Worm (Caenorhabditis elegans): ENCODE data around the gene algn-12.

algn-12 gene

ce11 chrV:8019783-8020182 is 15.1 kb upstream of the algn-12 start:
- TF ChIP-seq nhr-76 (tag; optimal IDR thresholded peaks at IDR 0.05): no peak
- TF ChIP-seq eor-1 (tag; optimal IDR thresholded peaks at IDR 0.05): no peak
- TF ChIP-seq nfya-1 (tag; optimal IDR thresholded peaks at IDR 0.05; ENCODE audit: insufficient read depth): no peak
- peak; percentile 78 for TF ChIP-seq pqm-1 (tag; optimal IDR thresholded peaks at IDR 0.05)
- no peak for TF ChIP-seq lsy-12 (tag; optimal IDR thresholded peaks at IDR 0.05)
- TF ChIP-seq pha-4 (tag; optimal IDR thresholded peaks at IDR 0.05): no peak
- no peak for TF ChIP-seq ceh-16 (tag; optimal IDR thresholded peaks at IDR 0.05)
- TF ChIP-seq daf-12 (tag; optimal IDR thresholded peaks at IDR 0.05): no peak
- TF ChIP-seq nhr-28 (tag; optimal IDR thresholded peaks at IDR 0.05): no peak
- no peak for TF ChIP-seq mml-1 (tag; optimal IDR thresholded peaks at IDR 0.05)
- no peak for TF ChIP-seq nhr-23 (tag; optimal IDR thresholded peaks at IDR 0.05)
- no peak for TF ChIP-seq fos-1 (tag; optimal IDR thresholded peaks at IDR 0.05)
- TF ChIP-seq jun-1 (tag; optimal IDR thresholded peaks at IDR 0.05): peak; percentile 8
- no peak for TF ChIP-seq elt-3 (tag; optimal IDR thresholded peaks at IDR 0.05)
- TF ChIP-seq hmg-11 (tag; optimal IDR thresholded peaks at IDR 0.05): no peak
- TF ChIP-seq elt-2 (tag; optimal IDR thresholded peaks at IDR 0.05): peak; percentile 65
- TF ChIP-seq nhr-67 (tag; optimal IDR thresholded peaks at IDR 0.05): no peak
- TF ChIP-seq zag-1 (tag; optimal IDR thresholded peaks at IDR 0.05): no peak

- TF ChIP-seq elt-2 (tag; optimal IDR thresholded peaks at IDR 0.05) (peak; percentile 39), pqm-1 (tag; optimal IDR thresholded peaks at IDR 0.05) (peak; percentile 21), egl-27 (tag; optimal IDR thresholded peaks at IDR 0.05) (no peak), nhr-23 (tag; optimal IDR thresholded peaks at IDR 0.05) (no peak), ceh-28 (tag; optimal IDR thresholded peaks at IDR 0.05) (peak; percentile 75), fkh-2 (tag; optimal IDR thresholded peaks at IDR 0.05) (no peak), pha-4 (tag; optimal IDR thresholded peaks at IDR 0.05) (peak; percentile 51), ceh-82 (tag; optimal IDR thresholded peaks at IDR 0.05) (no peak), lin-15B (tag; optimal IDR thresholded peaks at IDR 0.05) (no peak)
These were observed 12.9 kb upstream of the algn-12 start, which contains the start of gene ech-3 for ce11 chrV:8022040-8022439. Gene ech-3 (plus strand): TSS chrV:8022217.

ce11 chrV:8024752-8025151 is 10.2 kb upstream of the algn-12 start, which contains the start of gene F43H9.3:
Gene F43H9.3 (minus strand): TSS chrV:8024940.
- TF ChIP-seq fkh-10 (GFP tag; optimal IDR thresholded peaks at IDR 0.05): no peak
- TF ChIP-seq nhr-28 (tag; optimal IDR thresholded peaks at IDR 0.05): no peak
- TF ChIP-seq nhr-67 (tag; optimal IDR thresholded peaks at IDR 0.05): no peak
- no peak for TF ChIP-seq aly-2 (tag; optimal IDR thresholded peaks at IDR 0.05)
- TF ChIP-seq unc-39 (tag; optimal IDR thresholded peaks at IDR 0.05): no peak
- no peak for TF ChIP-seq tbx-2 (tag; optimal IDR thresholded peaks at IDR 0.05)
- TF ChIP-seq nhr-25 (tag; optimal IDR thresholded peaks at IDR 0.05): no peak
- TF ChIP-seq lin-15B (tag; optimal IDR thresholded peaks at IDR 0.05): peak; percentile 2
- TF ChIP-seq nhr-43 (tag; optimal IDR thresholded peaks at IDR 0.05; ENCODE audit: poor library complexity, severe bottlenecking): no peak
- TF ChIP-seq nfya-1 (tag; optimal IDR thresholded peaks at IDR 0.05; ENCODE audit: insufficient read depth): peak; percentile 28
- TF ChIP-seq ceh-9 (tag; optimal IDR thresholded peaks at IDR 0.05): no peak
- TF ChIP-seq hmg-11 (tag; optimal IDR thresholded peaks at IDR 0.05): peak; percentile 18
- peak; percentile 89 for TF ChIP-seq R02D3.7 (tag; optimal IDR thresholded peaks at IDR 0.05)
- TF ChIP-seq eor-1 (tag; optimal IDR thresholded peaks at IDR 0.05): no peak
- no peak for TF ChIP-seq mdl-1 (tag; optimal IDR thresholded peaks at IDR 0.05)
- TF ChIP-seq egl-27 (tag; optimal IDR thresholded peaks at IDR 0.05): no peak
- TF ChIP-seq snpc-4 (tag; optimal IDR thresholded peaks at IDR 0.05): no peak
- peak; percentile 30 for TF ChIP-seq pha-4 (tag; optimal IDR thresholded peaks at IDR 0.05)
- no peak for TF ChIP-seq elt-2 (tag; optimal IDR thresholded peaks at IDR 0.05)
- TF ChIP-seq sea-2 (GFP tag; optimal IDR thresholded peaks at IDR 0.05): no peak
- no peak for TF ChIP-seq fos-1 (tag; optimal IDR thresholded peaks at IDR 0.05)
- TF ChIP-seq egl-5 (tag; optimal IDR thresholded peaks at IDR 0.05): no peak

- TF ChIP-seq zag-1 (tag; optimal IDR thresholded peaks at IDR 0.05) (no peak), nhr-11 (tag; optimal IDR thresholded peaks at IDR 0.05) (no peak), fkh-2 (tag; optimal IDR thresholded peaks at IDR 0.05) (no peak), nhr-237 (tag; optimal IDR thresholded peaks at IDR 0.05) (no peak), nhr-28 (tag; optimal IDR thresholded peaks at IDR 0.05) (no peak), nhr-43 (tag; optimal IDR thresholded peaks at IDR 0.05; ENCODE audit: poor library complexity, severe bottlenecking) (peak; percentile 2), nhr-67 (tag; optimal IDR thresholded peaks at IDR 0.05) (no peak), elt-2 (tag; optimal IDR thresholded peaks at IDR 0.05) (no peak), fos-1 (tag; optimal IDR thresholded peaks at IDR 0.05) (no peak), hmg-11 (tag; optimal IDR thresholded peaks at IDR 0.05) (no peak), mdl-1 (tag; optimal IDR thresholded peaks at IDR 0.05) (no peak), ceh-82 (tag; optimal IDR thresholded peaks at IDR 0.05) (no peak), elt-1 (tag; optimal IDR thresholded peaks at IDR 0.05) (peak; percentile 80), ceh-16 (tag; optimal IDR thresholded peaks at IDR 0.05) (no peak), nhr-25 (tag; optimal IDR thresholded peaks at IDR 0.05) (peak; percentile 3), pha-4 (tag; optimal IDR thresholded peaks at IDR 0.05) (no peak), jun-1 (tag; optimal IDR thresholded peaks at IDR 0.05) (no peak)
These were observed 9.7 kb upstream of the algn-12 start for ce11 chrV:8025259-8025658.
